Worm (Caenorhabditis elegans) whole organism, L2 larva: ENCODE measurements around the gene hal-2.

Experiments used
- F13H6.1 ChIP-seq: sonication (generic microtip); optimal IDR thresholded peaks from 2 replicates; lab custom pipeline; 2016; ENCODE audit warnings: missing genetic modification characterization, missing compliant biosample characterization
- R02D3.7 ChIP-seq: fragments of 150-350 bp; optimal IDR thresholded peaks from 2 replicates; lab custom pipeline; 2014; ENCODE audit warnings: missing biosample characterization, missing genetic modification characterization
- aly-2 ChIP-seq: fragments of 150-350 bp; optimal IDR thresholded peaks from 2 replicates; lab custom pipeline; 2014; ENCODE audit warnings: missing biosample characterization, missing genetic modification characterization
- elt-1 ChIP-seq: fragments of 150-350 bp; optimal IDR thresholded peaks from 2 replicates; lab custom pipeline; 2014; ENCODE audit warnings: missing biosample characterization, missing genetic modification characterization
- fos-1 ChIP-seq: fragments of 150-350 bp; optimal IDR thresholded peaks from 2 replicates; lab custom pipeline; 2014; ENCODE audit warnings: missing biosample characterization, missing genetic modification characterization
- mdl-1 ChIP-seq, 2 experiments: fragments of 150-350 bp in 1 of 2; sonication (generic microtip) in 1 of 2; optimal IDR thresholded peaks; 2 replicates each; lab custom pipeline; 2017; ENCODE audit warnings: missing biosample characterization in 2 of 2, missing genetic modification characterization in 2 of 2
- nhr-11 ChIP-seq: fragments of 150-350 bp; optimal IDR thresholded peaks from 2 replicates; lab custom pipeline; 2014; ENCODE audit warnings: missing biosample characterization, missing genetic modification characterization
- unc-62 ChIP-seq: fragments of 150-350 bp; optimal IDR thresholded peaks from 2 replicates; lab custom pipeline; 2014; ENCODE audit warnings: missing biosample characterization, missing genetic modification reagents, missing genetic modification characterization
- ztf-11 ChIP-seq: sonication (generic microtip); optimal IDR thresholded peaks from 2 replicates; lab custom pipeline; 2017; ENCODE audit warnings: missing biosample characterization, missing genetic modification characterization

DNA sequence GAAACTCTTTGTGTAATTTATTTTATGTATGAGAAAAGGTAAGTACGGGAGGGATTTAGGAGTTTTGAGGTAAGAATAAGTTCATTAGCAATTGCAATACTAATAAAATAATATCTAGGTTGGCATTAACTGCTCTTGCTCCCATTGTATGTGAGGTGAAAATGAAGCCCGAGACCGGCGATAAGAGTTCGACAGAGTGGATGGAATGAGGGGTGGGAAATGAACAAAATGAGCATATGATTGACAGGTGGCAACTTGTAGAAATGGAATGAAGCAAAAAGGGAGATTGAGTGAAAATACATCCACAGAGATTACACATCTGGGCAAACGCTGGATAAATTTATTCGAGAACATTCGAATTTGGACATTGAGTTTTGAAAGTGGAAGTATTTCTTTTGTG is 9.9 kb downstream of the hal-2 start:
- TF ChIP-seq nhr-11 (no peak), R02D3.7 (tag; lab: Kevin White, UChicago) (no peak), fos-1 (tag; lab: Kevin White, UChicago) (no peak), ztf-11 (tag; lab: Kevin White, UChicago) (no peak), unc-62 (GFP tag; lab: Kevin White, UChicago) (no peak), elt-1 (tag; lab: Kevin White, UChicago) (no peak), F13H6.1 (tag; lab: Kevin White, UChicago) (no peak), mdl-1 (tag; optimal IDR thresholded peaks at IDR 0.05; lab: Kevin White, UChicago) (no peak), aly-2 (tag; lab: Kevin White, UChicago) (no peak)
